Fruit fly (Drosophila melanogaster): ENCODE data around the gene CG3618.

Gene CG3618

DNA sequence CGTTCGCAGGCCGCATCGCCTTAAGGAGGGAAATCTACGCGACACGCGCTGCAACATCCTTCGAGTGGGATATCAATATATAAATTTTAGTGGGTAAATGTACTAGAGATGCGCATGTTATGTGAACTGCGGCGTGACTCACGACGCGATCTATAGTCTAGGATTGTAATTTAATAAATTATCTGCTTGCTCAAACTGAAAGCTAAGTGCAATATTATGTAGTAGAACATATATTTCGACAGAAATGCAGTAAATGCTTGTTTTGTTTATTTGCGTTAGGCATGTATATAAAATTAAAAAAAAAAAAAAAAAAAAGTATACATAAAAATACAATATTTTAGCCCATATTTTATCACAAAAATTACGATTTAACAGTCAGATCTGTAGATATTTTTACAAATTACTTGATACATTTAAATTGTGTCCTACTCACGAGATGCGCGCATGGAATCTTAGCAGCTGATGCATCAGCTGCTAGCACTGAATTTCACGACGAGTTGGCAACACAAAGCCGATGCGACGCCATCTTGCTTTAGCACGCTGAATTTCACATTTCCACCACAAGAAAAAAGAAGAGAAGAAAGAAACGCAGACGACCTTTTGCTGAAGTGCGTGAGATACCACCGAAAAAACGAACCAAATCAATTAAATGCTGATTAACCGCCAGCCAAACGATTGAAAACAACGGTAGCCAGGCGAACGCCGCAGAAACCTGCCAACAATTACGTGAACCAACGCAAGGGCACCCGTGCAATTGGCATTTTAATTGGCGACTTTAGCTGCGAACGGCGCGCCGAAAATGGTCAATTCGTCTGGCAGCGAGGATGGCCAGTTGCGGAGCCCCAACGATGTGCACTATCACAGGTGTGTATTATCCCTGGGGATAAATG lies 44.6 kb downstream of the CG3618 start, which contains the start of the genes CG4042 and Pitslre (continued):
- TF ChIP-seq Mes4 (GFP tag; optimal IDR thresholded peaks at IDR 0.05) (no peak), Bgb (GFP tag; IDR thresholded peaks at IDR 0.05; ENCODE audit: partially characterized antibody) (peak; percentile 33; the same call in 1 of the 2 replicates), cato (GFP tag; optimal IDR thresholded peaks at IDR 0.05; ENCODE audit: borderline replicate concordance) (peak; percentile 51), CG32767 (GFP tag; IDR thresholded peaks at IDR 0.05) (no peak), sc (optimal IDR thresholded peaks at IDR 0.05) (no peak), sc (GFP tag; optimal IDR thresholded peaks at IDR 0.05) (no peak), dpn (GFP tag; optimal IDR thresholded peaks at IDR 0.05) (peak in 1 of 2 experiments; percentile 50), CoRest (tag; optimal IDR thresholded peaks at IDR 0.05) (peak; percentile 26), p53 (GFP tag; optimal IDR thresholded peaks at IDR 0.05) (no peak), Fer2 (tag; optimal IDR thresholded peaks at IDR 0.05) (no peak), her (GFP tag; optimal IDR thresholded peaks at IDR 0.05) (no peak), CG3995 (GFP tag; optimal IDR thresholded peaks at IDR 0.05) (peak; percentile 26), Oli (tag; optimal IDR thresholded peaks at IDR 0.05) (peak; percentile 28), psq (GFP tag; optimal IDR thresholded peaks at IDR 0.05) (peak; percentile 5), CG1832 (GFP tag; optimal IDR thresholded peaks at IDR 0.05) (no peak), CG12942 (GFP tag; optimal IDR thresholded peaks at IDR 0.05) (peak; percentile 29), CG11560 (tag; IDR thresholded peaks at IDR 0.05) (no peak), chn (GFP tag; optimal IDR thresholded peaks at IDR 0.05) (peak; percentile 29), sim (GFP tag; IDR thresholded peaks at IDR 0.05) (no peak), Pdp1 (GFP tag; optimal IDR thresholded peaks at IDR 0.05) (peak; percentile 12 to 68), jing (GFP tag; optimal IDR thresholded peaks at IDR 0.05) (no peak), insv (GFP tag; optimal IDR thresholded peaks at IDR 0.05) (no peak), tap (tag; optimal IDR thresholded peaks at IDR 0.05) (peak; percentile 31), bsh (GFP tag; optimal IDR thresholded peaks at IDR 0.05) (peak in 1 of 2 experiments; percentile 5), CG33213 (GFP tag; optimal IDR thresholded peaks at IDR 0.05) (no peak), CG10147 (GFP tag; optimal IDR thresholded peaks at IDR 0.05) (peak; percentile 11), pnt (GFP tag; optimal IDR thresholded peaks at IDR 0.05) (no peak), CG1529 (GFP tag; optimal IDR thresholded peaks at IDR 0.05) (no peak), nau (GFP tag; optimal IDR thresholded peaks at IDR 0.05) (no peak), Ptx1 (GFP tag; IDR thresholded peaks at IDR 0.05) (0 out of 2 replicates have a peak, but pooled peaks have one; percentile 15), bbx (GFP tag; IDR thresholded peaks at IDR 0.05; ENCODE audit: partially characterized antibody) (peak; percentile 36), hb (GFP tag; IDR thresholded peaks at IDR 0.05; ENCODE audit: partially characterized antibody) (peak; percentile 54; the same call in 1 of the 3 replicates), slbo (GFP tag; IDR thresholded peaks at IDR 0.05) (peak; percentile 44), CG17385 (GFP tag; optimal IDR thresholded peaks at IDR 0.05) (peak; percentile 32), CG13894 (tag; optimal IDR thresholded peaks at IDR 0.05) (no peak), CG4820 (GFP tag; optimal IDR thresholded peaks at IDR 0.05) (peak; percentile 37), CG7357 (GFP tag; IDR thresholded peaks at IDR 0.05) (no peak), CG2678 (tag; optimal IDR thresholded peaks at IDR 0.05) (peak; percentile 43), gcm2 (GFP tag; optimal IDR thresholded peaks at IDR 0.05) (no peak), sisA (GFP tag; IDR thresholded peaks at IDR 0.05) (peak; percentile 29; the same call in 1 of the 2 replicates), CG13775 (GFP tag; optimal IDR thresholded peaks at IDR 0.05) (peak; percentile 45), gem (tag; optimal IDR thresholded peaks at IDR 0.05) (peak; percentile 57), CG18262 (tag; optimal IDR thresholded peaks at IDR 0.05) (peak; percentile 28), wdn (GFP tag; IDR thresholded peaks at IDR 0.05) (no peak), CG9609 (GFP tag; optimal IDR thresholded peaks at IDR 0.05) (no peak), Lpt (GFP tag; optimal IDR thresholded peaks at IDR 0.05) (no peak), CG4404 (GFP tag; IDR thresholded peaks at IDR 0.05) (no peak), CG7745 (tag; optimal IDR thresholded peaks at IDR 0.05) (no peak), sens-2 (GFP tag; IDR thresholded peaks at IDR 0.05) (no peak)

Measured in whole organism, embryonic.